Fruit fly (Drosophila melanogaster) whole organism, embryonic: ENCODE results near the gene CG11655.

Experiments
- Bgb ChIP-seq: fragments of 200-800 bp; sonication (Bioruptor generic); IDR thresholded peaks from 2 replicates; pipeline ENCODE4 v1.3.6; 2022; ENCODE audit warnings: missing biosample characterization, missing genetic modification characterization; ENCODE audit not compliant: partially characterized antibody
- CG10267 ChIP-seq: fragments of 200-800 bp; sonication (Bioruptor generic); optimal IDR thresholded peaks from 2 replicates; lab custom pipeline; 2018; ENCODE audit warnings: missing biosample characterization, mild to moderate bottlenecking, missing genetic modification characterization, moderate library complexity
- CG12236 ChIP-seq: fragments of 200-800 bp; sonication (Bioruptor generic); optimal IDR thresholded peaks from 2 replicates; lab custom pipeline; 2016; ENCODE audit warnings: missing biosample characterization, missing genetic modification characterization
- CG12659 ChIP-seq: fragments of 200-800 bp; sonication (Bioruptor generic); optimal IDR thresholded peaks from 3 replicates; lab custom pipeline; 2017; ENCODE audit warnings: mild to moderate bottlenecking, missing biosample characterization, missing genetic modification reagents, missing genetic modification characterization
- CG13123 ChIP-seq: fragments of 200-800 bp; sonication (Bioruptor generic); optimal IDR thresholded peaks from 2 replicates; lab custom pipeline; 2016; ENCODE audit warnings: missing biosample characterization, missing genetic modification characterization
- CG1647 ChIP-seq: fragments of 200-800 bp; sonication (Bioruptor generic); optimal IDR thresholded peaks from 3 replicates; lab custom pipeline; 2016; ENCODE audit warnings: missing biosample characterization, missing genetic modification characterization
- CG16813 ChIP-seq: fragments of 200-800 bp; sonication (Bioruptor generic); IDR thresholded peaks from 3 replicates; pipeline ENCODE4 v1.3.6; 2022; ENCODE audit warnings: missing biosample characterization, missing genetic modification characterization; ENCODE audit not compliant: partially characterized antibody
- CG17361 ChIP-seq: fragments of 200-800 bp; sonication (Bioruptor generic); IDR thresholded peaks from 3 replicates; pipeline ENCODE4 v1.3.6; 2022; ENCODE audit warnings: missing biosample characterization, missing genetic modification characterization
- CG2116 ChIP-seq: fragments of 200-800 bp; sonication (Bioruptor generic); optimal IDR thresholded peaks from 3 replicates; lab custom pipeline; 2018; ENCODE audit warnings: missing biosample characterization, mild to moderate bottlenecking, missing genetic modification characterization
- CG42726 ChIP-seq: fragments of 200-800 bp; sonication (Bioruptor generic); IDR thresholded peaks from 2 replicates; pipeline ENCODE4 v1.3.6; 2022; ENCODE audit warnings: missing biosample characterization, missing genetic modification characterization; ENCODE audit not compliant: partially characterized antibody
- CG7963 ChIP-seq: fragments of 200-800 bp; sonication (Bioruptor generic); IDR thresholded peaks from 3 replicates; pipeline ENCODE4 v1.3.6; 2022; ENCODE audit warnings: missing biosample characterization, missing genetic modification characterization; ENCODE audit not compliant: partially characterized antibody
- CG8281 ChIP-seq: fragments of 200-800 bp; sonication (Bioruptor generic); optimal IDR thresholded peaks from 2 replicates; lab custom pipeline; 2018; ENCODE audit warnings: missing biosample characterization, mild to moderate bottlenecking, missing genetic modification characterization, moderate library complexity
- CG9797 ChIP-seq: fragments of 200-800 bp; sonication (Bioruptor generic); optimal IDR thresholded peaks from 3 replicates; lab custom pipeline; 2018; ENCODE audit warnings: missing biosample characterization, mild to moderate bottlenecking, missing genetic modification characterization
- CG9876 ChIP-seq: fragments of 200-800 bp; sonication (Bioruptor generic); optimal IDR thresholded peaks from 2 replicates; lab custom pipeline; 2016; ENCODE audit warnings: missing biosample characterization, missing genetic modification characterization
- Dbx ChIP-seq: fragments of 200-800 bp; sonication (Bioruptor generic); IDR thresholded peaks from 3 replicates; pipeline ENCODE4 v1.3.6; 2022; ENCODE audit warnings: missing biosample characterization, missing genetic modification characterization
- Dfd ChIP-seq, 2 experiments: fragments of >200 bp; optimal IDR thresholded peaks; 2 replicates each; lab custom pipeline; 2017; ENCODE audit warnings: missing biosample characterization in 2 of 2, missing genetic modification characterization in 2 of 2
- Dp ChIP-seq: fragments of 200-800 bp; sonication (Bioruptor generic); optimal IDR thresholded peaks from 2 replicates; lab custom pipeline; 2018; ENCODE audit warnings: missing biosample characterization, mild to moderate bottlenecking, missing genetic modification characterization, moderate library complexity
- E2f2 ChIP-seq: fragments of 200-800 bp; sonication (Bioruptor generic); IDR thresholded peaks from 2 replicates; pipeline ENCODE4 v1.3.6; 2022; ENCODE audit warnings: missing biosample characterization, missing genetic modification characterization
- Myb ChIP-seq: fragments of 200-800 bp; sonication (Bioruptor generic); optimal IDR thresholded peaks from 2 replicates; lab custom pipeline; 2016; ENCODE audit warnings: missing biosample characterization, missing genetic modification characterization
- NC2α ChIP-seq: fragments of 200-800 bp; sonication (Bioruptor generic); optimal IDR thresholded peaks from 2 replicates; lab custom pipeline; 2016; ENCODE audit warnings: missing biosample characterization, missing genetic modification characterization
- Opbp ChIP-seq: fragments of 200-800 bp; sonication (Bioruptor generic); IDR thresholded peaks from 3 replicates; pipeline ENCODE4 v1.3.6; 2022; ENCODE audit warnings: missing biosample characterization, missing genetic modification characterization; ENCODE audit not compliant: partially characterized antibody
- Ravus ChIP-seq: fragments of 200-800 bp; sonication (Bioruptor generic); IDR thresholded peaks from 2 replicates; pipeline ENCODE4 v1.3.6; 2022; ENCODE audit warnings: missing biosample characterization, missing genetic modification characterization
- Scr ChIP-seq: fragments of 200-800 bp; sonication (Bioruptor generic); IDR thresholded peaks from 2 replicates; pipeline ENCODE4 v1.3.6; 2022; ENCODE audit warnings: missing biosample characterization, missing genetic modification characterization; ENCODE audit not compliant: partially characterized antibody
- Trl ChIP-seq, 3 experiments: fragments of >200 bp in 2 of 3; fragments of 200-800 bp in 1 of 3; sonication (Bioruptor generic) in 1 of 3; optimal IDR thresholded peaks; 2 replicates in 1 of 3; 3 replicates in 2 of 3; lab custom pipeline; 2016 to 2017; ENCODE audit warnings: missing biosample characterization in 1 of 3, missing genetic modification characterization in 1 of 3
- Vsx1 ChIP-seq: fragments of 200-800 bp; sonication (Bioruptor generic); optimal IDR thresholded peaks from 2 replicates; lab custom pipeline; 2017; ENCODE audit warnings: missing biosample characterization, mild to moderate bottlenecking, missing genetic modification characterization, missing genetic modification reagents
- Xrp1 ChIP-seq: fragments of 200-800 bp; sonication (Bioruptor generic); IDR thresholded peaks from 2 replicates; pipeline ENCODE4 v1.3.6; 2022; ENCODE audit warnings: missing biosample characterization, missing genetic modification characterization
- corto ChIP-seq: fragments of 200-800 bp; sonication (Bioruptor generic); optimal IDR thresholded peaks from 2 replicates; lab custom pipeline; 2016; ENCODE audit warnings: missing biosample characterization, mild to moderate bottlenecking, missing genetic modification characterization, moderate library complexity
- crc ChIP-seq: fragments of 200-800 bp; sonication (Bioruptor generic); optimal IDR thresholded peaks from 2 replicates; lab custom pipeline; 2016; ENCODE audit warnings: missing biosample characterization, missing genetic modification characterization
- croc ChIP-seq: fragments of 200-800 bp; sonication (Bioruptor generic); conservative IDR thresholded peaks from 3 replicates; pipeline ENCODE4 v1.3.6; 2022; ENCODE audit warnings: missing biosample characterization, missing genetic modification characterization
- dati ChIP-seq: fragments of 200-800 bp; sonication (Bioruptor generic); IDR thresholded peaks from 2 replicates; pipeline ENCODE4 v1.3.6; 2022; ENCODE audit warnings: missing biosample characterization, missing genetic modification characterization
- dimm ChIP-seq: fragments of 200-800 bp; sonication (Bioruptor generic); IDR thresholded peaks from 2 replicates; pipeline ENCODE4 v1.3.6; 2022; ENCODE audit warnings: missing biosample characterization, missing genetic modification characterization
- dysf ChIP-seq: fragments of 200-800 bp; sonication (Bioruptor generic); IDR thresholded peaks from 3 replicates; pipeline ENCODE4 v1.3.6; 2022; ENCODE audit warnings: missing biosample characterization, missing genetic modification characterization
- en ChIP-seq: fragments of 200-800 bp; sonication (Bioruptor generic); optimal IDR thresholded peaks from 2 replicates; lab custom pipeline; 2016; ENCODE audit warnings: missing biosample characterization, missing genetic modification characterization
- fd102C ChIP-seq: fragments of 200-800 bp; sonication (Bioruptor generic); optimal IDR thresholded peaks from 2 replicates; lab custom pipeline; 2018; ENCODE audit warnings: missing biosample characterization, mild to moderate bottlenecking, missing genetic modification characterization, moderate library complexity
- gfzf ChIP-seq: fragments of 200-800 bp; sonication (Bioruptor generic); optimal IDR thresholded peaks from 2 replicates; lab custom pipeline; 2016; ENCODE audit warnings: missing biosample characterization, mild to moderate bottlenecking, missing genetic modification characterization, moderate library complexity
- gro ChIP-seq: fragments of 200-800 bp; sonication (Bioruptor generic); optimal IDR thresholded peaks from 2 replicates; lab custom pipeline; 2016; ENCODE audit warnings: missing biosample characterization, missing genetic modification characterization
- inv ChIP-seq: fragments of 200-800 bp; sonication (Bioruptor generic); IDR thresholded peaks from 2 replicates; pipeline ENCODE4 v1.3.6; 2022; ENCODE audit warnings: missing biosample characterization, missing genetic modification characterization; ENCODE audit not compliant: partially characterized antibody
- luna ChIP-seq: fragments of 200-800 bp; sonication (Bioruptor generic); optimal IDR thresholded peaks from 2 replicates; lab custom pipeline; 2016; ENCODE audit warnings: missing biosample characterization, missing genetic modification characterization
- pzg ChIP-seq: fragments of 200-800 bp; sonication (Bioruptor generic); optimal IDR thresholded peaks from 3 replicates; lab custom pipeline; 2018; ENCODE audit warnings: missing biosample characterization, mild to moderate bottlenecking, missing genetic modification characterization, moderate library complexity
- scrt ChIP-seq: fragments of 200-800 bp; sonication (Bioruptor generic); optimal IDR thresholded peaks from 2 replicates; lab custom pipeline; 2018; ENCODE audit warnings: missing biosample characterization, mild to moderate bottlenecking, missing genetic modification characterization, moderate library complexity
- slp2 ChIP-seq: fragments of 200-800 bp; sonication (Bioruptor generic); optimal IDR thresholded peaks from 2 replicates; lab custom pipeline; 2016; ENCODE audit warnings: missing biosample characterization, missing genetic modification characterization
- sna ChIP-seq: fragments of 200-800 bp; sonication (Bioruptor generic); IDR thresholded peaks from 2 replicates; pipeline ENCODE4 v1.3.6; 2022; ENCODE audit warnings: missing biosample characterization, missing genetic modification characterization; ENCODE audit not compliant: partially characterized antibody
- sqz ChIP-seq: fragments of 200-800 bp; sonication (Bioruptor generic); optimal IDR thresholded peaks from 3 replicates; lab custom pipeline; 2018; ENCODE audit warnings: missing biosample characterization, mild to moderate bottlenecking, missing genetic modification characterization
- stwl ChIP-seq: fragments of 200-800 bp; sonication (Bioruptor generic); optimal IDR thresholded peaks from 3 replicates; lab custom pipeline; 2018; ENCODE audit warnings: missing biosample characterization, mild to moderate bottlenecking, missing genetic modification characterization, moderate library complexity
- tna ChIP-seq: fragments of 200-800 bp; sonication (Bioruptor generic); IDR thresholded peaks from 2 replicates; pipeline ENCODE4 v1.3.6; 2022; ENCODE audit warnings: missing biosample characterization, missing genetic modification characterization; ENCODE audit not compliant: partially characterized antibody
- toy ChIP-seq: fragments of 200-800 bp; sonication (Bioruptor generic); IDR thresholded peaks from 2 replicates; pipeline ENCODE4 v1.3.6; 2022; ENCODE audit warnings: missing biosample characterization, missing genetic modification characterization
- unpg ChIP-seq: fragments of 200-800 bp; sonication (Bioruptor generic); optimal IDR thresholded peaks from 3 replicates; lab custom pipeline; 2018; ENCODE audit warnings: missing biosample characterization, mild to moderate bottlenecking, missing genetic modification characterization, moderate library complexity
- zen2 ChIP-seq: fragments of 200-800 bp; sonication (Bioruptor generic); IDR thresholded peaks from 3 replicates; pipeline ENCODE4 v1.3.6; 2022; ENCODE audit warnings: missing biosample characterization, missing genetic modification characterization; ENCODE audit not compliant: partially characterized antibody

CG11655 gene

DNA sequence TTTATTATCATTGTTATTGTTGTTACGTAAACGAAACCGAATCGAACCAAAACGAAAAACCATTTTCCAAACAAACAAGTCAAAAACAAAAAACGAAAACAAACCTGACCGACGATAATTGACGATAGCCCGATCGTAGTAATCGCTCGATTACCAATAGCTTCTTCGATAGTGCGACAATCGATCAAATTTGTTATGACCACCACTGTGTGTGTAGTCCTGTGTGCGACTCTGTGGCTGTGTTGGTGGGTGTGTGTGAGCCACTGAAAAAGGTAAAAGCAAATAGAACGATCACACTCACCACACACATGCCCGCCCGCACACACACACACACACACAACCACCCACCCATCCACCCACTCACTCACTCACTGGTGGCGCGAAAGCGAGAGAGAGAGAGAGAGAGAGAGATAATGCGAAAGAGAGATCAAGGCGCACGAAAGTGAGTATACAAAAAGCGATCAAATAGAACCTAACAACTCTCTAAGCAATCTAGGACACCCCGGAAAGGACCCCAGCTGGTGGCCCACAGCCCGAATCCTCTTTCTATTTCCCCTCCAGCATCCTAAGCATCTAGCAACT lies 31.3 kb downstream of the CG11655 start (continued):
- no peak for TF ChIP-seq corto (GFP tag; lab: Kevin White, UChicago)
- peak; percentile 25; the same call in 1 of the 2 replicates for TF ChIP-seq CG42726
- TF ChIP-seq croc (GFP tag; lab: Robert Waterston, UW) = no peak
- TF ChIP-seq dati = no peak
- TF ChIP-seq sna (GFP tag; lab: Robert Waterston, UW) = 0 out of 2 replicates have a peak, but pooled peaks have one; percentile 21
- TF ChIP-seq Trl (optimal IDR thresholded peaks at IDR 0.05; lab: Kevin White, UChicago) = peak; percentile 33 to 71
- TF ChIP-seq Trl (GFP tag; optimal IDR thresholded peaks at IDR 0.05; lab: Kevin White, UChicago) = no peak
- no peak for TF ChIP-seq CG17361 (GFP tag; lab: Robert Waterston, UW)
- peak; percentile 59 for TF ChIP-seq CG2116
- TF ChIP-seq tna (GFP tag; lab: Robert Waterston, UW) = peak; percentile 59; the same call in 1 of the 2 replicates
- TF ChIP-seq dimm (GFP tag; lab: Robert Waterston, UW) = no peak
- 0 out of 2 replicates have a peak, but pooled peaks have one; percentile 29 for TF ChIP-seq E2f2
- no peak for TF ChIP-seq en (GFP tag; lab: Kevin White, UChicago)
- TF ChIP-seq pzg (GFP tag; lab: Kevin White, UChicago) = peak; percentile 10
- TF ChIP-seq NC2α (GFP tag; lab: Kevin White, UChicago) = no peak
- TF ChIP-seq CG7963 = peak; percentile 74
- TF ChIP-seq, all 482 proteins: peak for 41

DNA sequence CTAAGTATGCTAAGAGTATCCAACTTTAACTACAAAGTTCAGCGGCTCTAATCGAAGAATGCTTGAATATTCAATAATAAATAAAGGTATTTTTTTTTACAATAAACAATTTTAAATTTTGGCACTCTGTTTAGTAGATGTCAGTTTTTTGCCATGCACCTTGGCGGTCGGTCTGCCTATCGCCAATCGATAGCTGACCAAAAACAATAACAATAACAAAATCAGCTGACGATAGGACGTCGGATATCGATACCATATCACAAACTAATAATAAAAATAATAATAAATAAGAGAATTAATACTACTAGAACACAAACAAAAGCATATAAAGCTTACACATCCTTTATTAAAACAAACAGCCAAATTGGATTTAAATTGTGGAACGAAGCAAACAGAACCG lies 33.4 kb downstream of the CG11655 start, which contains the start of gene Gmap:
Gene Gmap, plus strand, starts transcription at position 241 of the 400 bp plus-strand sequence.
- TF ChIP-seq CG1647 (no peak), luna (no peak), unpg (GFP tag; lab: Kevin White, UChicago) (no peak), inv (GFP tag; lab: Robert Waterston, UW) (peak; percentile 68), sna (GFP tag; lab: Robert Waterston, UW) (peak; percentile 80), dysf (no peak), sqz (no peak), Ravus (GFP tag; lab: Robert Waterston, UW) (no peak), CG12236 (no peak), CG8281 (tag; lab: Kevin White, UChicago) (no peak), Bgb (peak; percentile 90), Dp (GFP tag; lab: Kevin White, UChicago) (peak; percentile 85), gro (no peak), slp2 (no peak), CG13123 (GFP tag; lab: Kevin White, UChicago) (no peak), toy (GFP tag; lab: Robert Waterston, UW) (no peak), crc (GFP tag; lab: Kevin White, UChicago) (no peak), CG10267 (peak; percentile 10), stwl (tag; lab: Kevin White, UChicago) (peak; percentile 54), Vsx1 (GFP tag; lab: Kevin White, UChicago) (no peak), Myb (peak; percentile 2), CG16813 (GFP tag; lab: Robert Waterston, UW) (peak; percentile 80), scrt (GFP tag; lab: Kevin White, UChicago) (no peak), zen2 (GFP tag; lab: Robert Waterston, UW) (peak; percentile 78), Dbx (GFP tag; lab: Robert Waterston, UW) (no peak), pzg (GFP tag; lab: Kevin White, UChicago) (peak; percentile 60), CG9797 (no peak), Scr (GFP tag; lab: Robert Waterston, UW) (peak; percentile 80), Dfd (GFP tag; optimal IDR thresholded peaks at IDR 0.05; lab: Kevin White, UChicago) (no peak), fd102C (no peak), gfzf (no peak), CG12659 (GFP tag; lab: Kevin White, UChicago) (peak; percentile 15), Opbp (GFP tag; lab: Robert Waterston, UW) (peak; percentile 80; the same call in 2 of the 3 replicates), Xrp1 (GFP tag; lab: Robert Waterston, UW) (no peak), CG9876 (GFP tag; lab: Kevin White, UChicago) (no peak)
